Fruit fly (Drosophila melanogaster) whole organism, wandering third instar larva: ENCODE results near the gene RpL7.
A peak's percentile ranks its signal among the peaks of the same experiment; 100 is the strongest.

ENCODE experiments used
- Abd-B ChIP-seq: fragments of >200 bp; optimal IDR thresholded peaks from 2 replicates; lab custom pipeline; 2017; ENCODE audit warnings: missing biosample characterization, missing genetic modification characterization
- CG32264 ChIP-seq: fragments of 200-800 bp; sonication (Bioruptor generic); optimal IDR thresholded peaks from 2 replicates; lab custom pipeline; 2016; ENCODE audit warnings: missing biosample characterization, missing genetic modification characterization
- CG9705 ChIP-seq: fragments of 200-800 bp; sonication (Bioruptor generic); optimal IDR thresholded peaks from 2 replicates; lab custom pipeline; 2018; ENCODE audit warnings: missing biosample characterization, mild to moderate bottlenecking, missing genetic modification characterization
- CrebA ChIP-seq: fragments of 200-800 bp; sonication (Bioruptor generic); optimal IDR thresholded peaks from 2 replicates; lab custom pipeline; 2016; ENCODE audit warnings: missing biosample characterization, mild to moderate bottlenecking, missing genetic modification characterization, borderline replicate concordance
- Dfd ChIP-seq: fragments of >200 bp; optimal IDR thresholded peaks from 2 replicates; lab custom pipeline; 2017; ENCODE audit warnings: missing biosample characterization, missing genetic modification characterization
- Dif ChIP-seq: fragments of 200-275, 200-300 bp; sonication (Bioruptor generic); optimal IDR thresholded peaks from 2 replicates; lab custom pipeline; 2018; ENCODE audit warnings: missing biosample characterization, missing genetic modification characterization; ENCODE audit not compliant: partially characterized antibody
- GATAd ChIP-seq: sonication (Bioruptor generic); optimal IDR thresholded peaks from 2 replicates; lab custom pipeline; 2016; ENCODE audit warnings: missing biosample characterization, missing genetic modification characterization
- HLH106 ChIP-seq: fragments of 200-800 bp; optimal IDR thresholded peaks from 3 replicates; lab custom pipeline; 2019; ENCODE audit warnings: missing biosample characterization, mild to moderate bottlenecking, missing genetic modification characterization, moderate library complexity
- Hnf4 ChIP-seq: fragments of 200-800 bp; sonication (Bioruptor generic); optimal IDR thresholded peaks from 2 replicates; lab custom pipeline; 2016; ENCODE audit warnings: missing biosample characterization, mild to moderate bottlenecking, missing genetic modification characterization
- Hr78 ChIP-seq: fragments of >200 bp; optimal IDR thresholded peaks from 2 replicates; lab custom pipeline; 2017; ENCODE audit warnings: missing biosample characterization, missing genetic modification characterization
- Hr83 ChIP-seq: fragments of 200-300 bp; sonication (Bioruptor generic); optimal IDR thresholded peaks from 2 replicates; lab custom pipeline; 2016; ENCODE audit warnings: missing biosample characterization, mild to moderate bottlenecking, missing genetic modification characterization, moderate library complexity; ENCODE audit not compliant: poor library complexity, severe bottlenecking
- Jra ChIP-seq: sonication (Bioruptor generic); optimal IDR thresholded peaks from 2 replicates; lab custom pipeline; 2016; ENCODE audit warnings: missing biosample characterization, missing genetic modification characterization
- Mio ChIP-seq: sonication (Bioruptor generic); optimal IDR thresholded peaks from 2 replicates; lab custom pipeline; 2016; ENCODE audit warnings: missing biosample characterization, missing genetic modification characterization
- Myc ChIP-seq: fragments of >200 bp; optimal IDR thresholded peaks from 2 replicates; lab custom pipeline; 2017
- N ChIP-seq: fragments of >200 bp; optimal IDR thresholded peaks from 2 replicates; lab custom pipeline; 2018; ENCODE audit warnings: missing biosample characterization, missing external identifiers, missing genetic modification characterization
- OdsH ChIP-seq: fragments of 200-800 bp; sonication (Bioruptor generic); optimal IDR thresholded peaks from 2 replicates; lab custom pipeline; 2016; ENCODE audit warnings: missing biosample characterization, mild to moderate bottlenecking, missing genetic modification characterization
- Rel ChIP-seq, 2 experiments: fragments of 200-800 bp; sonication (Bioruptor generic) in 1 of 2; optimal IDR thresholded peaks; 2 replicates in 1 of 2; 3 replicates in 1 of 2; lab custom pipeline; 2016 to 2019; ENCODE audit warnings: mild to moderate bottlenecking in 2 of 2, missing biosample characterization in 2 of 2, missing genetic modification characterization in 2 of 2, moderate library complexity in 1 of 2
- Sp1 ChIP-seq: fragments of 200-800 bp; sonication (Bioruptor generic); optimal IDR thresholded peaks from 3 replicates; lab custom pipeline; 2019; ENCODE audit warnings: missing biosample characterization, mild to moderate bottlenecking, missing genetic modification characterization, moderate library complexity
- Vsx2 ChIP-seq: fragments of 200-300, 225-300 bp; sonication (Bioruptor generic); optimal IDR thresholded peaks from 2 replicates; lab custom pipeline; 2018; ENCODE audit warnings: missing biosample characterization, missing genetic modification characterization; ENCODE audit not compliant: partially characterized antibody
- br ChIP-seq: fragments of 200-800 bp; sonication (Bioruptor generic); optimal IDR thresholded peaks from 2 replicates; lab custom pipeline; 2016; ENCODE audit warnings: missing biosample characterization, missing genetic modification characterization
- brk ChIP-seq: fragments of 200-800 bp; sonication (Bioruptor generic); optimal IDR thresholded peaks from 2 replicates; lab custom pipeline; 2016; ENCODE audit warnings: missing biosample characterization, mild to moderate bottlenecking, missing genetic modification characterization
- dl ChIP-seq, 2 experiments: fragments of 175-275, 200-275 bp in 1 of 2; fragments of 200-275 bp in 1 of 2; sonication (Bioruptor generic); optimal IDR thresholded peaks; lab custom pipeline; 2018; ENCODE audit warnings: mild to moderate bottlenecking in 2 of 2, missing biosample characterization in 2 of 2, missing genetic modification characterization in 2 of 2, moderate library complexity in 2 of 2; ENCODE audit not compliant: partially characterized antibody in 2 of 2, insufficient read depth in 1 of 2
- dmrt93B ChIP-seq: fragments of 200-800 bp; sonication (Bioruptor generic); optimal IDR thresholded peaks from 2 replicates; lab custom pipeline; 2018; ENCODE audit warnings: missing biosample characterization, mild to moderate bottlenecking, missing genetic modification characterization
- dsf ChIP-seq: sonication (Bioruptor generic); optimal IDR thresholded peaks from 2 replicates; lab custom pipeline; 2016; ENCODE audit warnings: missing biosample characterization, missing genetic modification characterization, borderline replicate concordance
- ey ChIP-seq: fragments of 200-800 bp; sonication (Bioruptor generic); optimal IDR thresholded peaks from 2 replicates; lab custom pipeline; 2016; ENCODE audit warnings: missing biosample characterization, missing genetic modification characterization
- foxo ChIP-seq, 2 experiments: fragments of 200-800 bp; sonication (Bioruptor generic); optimal IDR thresholded peaks; 2 replicates in 1 of 2; 3 replicates in 1 of 2; lab custom pipeline; 2016 to 2017; ENCODE audit warnings: missing biosample characterization in 2 of 2, missing genetic modification characterization in 2 of 2
- fru ChIP-seq: fragments of 200-800 bp; sonication (Bioruptor generic); optimal IDR thresholded peaks from 3 replicates; lab custom pipeline; 2016; ENCODE audit warnings: missing biosample characterization, mild to moderate bottlenecking, missing genetic modification characterization
- h ChIP-seq: fragments of 200-800 bp; sonication (Bioruptor generic); optimal IDR thresholded peaks from 3 replicates; lab custom pipeline; 2016; ENCODE audit warnings: missing biosample characterization, mild to moderate bottlenecking, missing genetic modification characterization
- jim ChIP-seq: fragments of 175-275, 200-325 bp; sonication (Bioruptor generic); optimal IDR thresholded peaks from 2 replicates; lab custom pipeline; 2016; ENCODE audit warnings: missing biosample characterization, mild to moderate bottlenecking, missing genetic modification characterization
- lola ChIP-seq: fragments of >200 bp; optimal IDR thresholded peaks from 2 replicates; lab custom pipeline; 2017; ENCODE audit warnings: missing biosample characterization, missing genetic modification characterization
- pan ChIP-seq: fragments of >200 bp; optimal IDR thresholded peaks from 2 replicates; lab custom pipeline; 2017
- psq ChIP-seq: fragments of 200-800 bp; sonication (Bioruptor generic); optimal IDR thresholded peaks from 3 replicates; lab custom pipeline; 2017; ENCODE audit warnings: missing biosample characterization, mild to moderate bottlenecking, missing genetic modification characterization, moderate library complexity
- rgr ChIP-seq: fragments of 200-800 bp; sonication (Bioruptor generic); optimal IDR thresholded peaks from 3 replicates; lab custom pipeline; 2016; ENCODE audit warnings: missing biosample characterization, mild to moderate bottlenecking, missing genetic modification characterization
- sage ChIP-seq: fragments of 200-800 bp; sonication (Bioruptor generic); optimal IDR thresholded peaks from 2 replicates; lab custom pipeline; 2016; ENCODE audit warnings: missing biosample characterization, mild to moderate bottlenecking, missing genetic modification characterization
- sv ChIP-seq: fragments of 200-800 bp; sonication (Bioruptor generic); optimal IDR thresholded peaks from 3 replicates; lab custom pipeline; 2016; ENCODE audit warnings: missing biosample characterization, missing genetic modification characterization
- tai ChIP-seq: sonication (Bioruptor generic); optimal IDR thresholded peaks from 2 replicates; lab custom pipeline; 2016; ENCODE audit warnings: missing biosample characterization, missing genetic modification characterization
- usp ChIP-seq: fragments of >200 bp; optimal IDR thresholded peaks from 2 replicates; lab custom pipeline; 2017; ENCODE audit warnings: missing biosample characterization, missing genetic modification characterization
- woc ChIP-seq: sonication (Bioruptor generic); optimal IDR thresholded peaks from 2 replicates; lab custom pipeline; 2016; ENCODE audit warnings: missing biosample characterization, mild to moderate bottlenecking, missing genetic modification characterization

RpL7 gene

dm6 chr2L:10200847-10201246 lies at the start of gene RpL7, which contains the start of gene Ripalpha:
TSS of gene RpL7 (plus strand) at chr2L:10201004.
TSS of gene Ripalpha (minus strand) at chr2L:10200974.
- TF ChIP-seq dsf (GFP tag; lab: Kevin White, UChicago) (peak; percentile 88), tai (GFP tag; lab: Kevin White, UChicago) (peak; percentile 62), usp (GFP tag; lab: Kevin White, UChicago) (no peak), Hr78 (GFP tag; lab: Kevin White, UChicago) (no peak), dmrt93B (GFP tag; lab: Kevin White, UChicago) (peak; percentile 99), OdsH (peak; percentile 96), lola (GFP tag; lab: Kevin White, UChicago) (no peak), pan (no peak), HLH106 (tag; lab: Kevin White, UChicago) (peak; percentile 91), woc (GFP tag; lab: Kevin White, UChicago) (peak; percentile 71), ey (peak; percentile 89), fru (GFP tag; lab: Kevin White, UChicago) (peak; percentile 86), br (peak; percentile 98), Mio (GFP tag; lab: Kevin White, UChicago) (peak; percentile 91), foxo (GFP tag; optimal IDR thresholded peaks at IDR 0.05; lab: Kevin White, UChicago) (peak; percentile 52 to 97), Jra (GFP tag; lab: Kevin White, UChicago) (peak; percentile 89), Abd-B (GFP tag; lab: Kevin White, UChicago) (no peak), N (GFP tag; lab: Kevin White, UChicago) (no peak), h (GFP tag; lab: Kevin White, UChicago) (peak; percentile 98), GATAd (peak; percentile 80), sage (GFP tag; lab: Kevin White, UChicago) (peak; percentile 88), brk (peak; percentile 87), Sp1 (GFP tag; lab: Kevin White, UChicago) (peak; percentile 95), CG32264 (GFP tag; lab: Kevin White, UChicago) (peak; percentile 93), Dif (GFP tag; lab: Kevin White, UChicago) (peak; percentile 71), Rel (GFP tag; optimal IDR thresholded peaks at IDR 0.05; lab: Kevin White, UChicago) (peak; percentile 58), Rel (tag; optimal IDR thresholded peaks at IDR 0.05; lab: Kevin White, UChicago) (peak; percentile 81), Hnf4 (GFP tag; lab: Kevin White, UChicago) (peak; percentile 96), rgr (GFP tag; lab: Kevin White, UChicago) (peak; percentile 99), psq (GFP tag; lab: Kevin White, UChicago) (peak; percentile 85), CrebA (GFP tag; lab: Kevin White, UChicago) (no peak), CG9705 (GFP tag; lab: Kevin White, UChicago) (peak; percentile 97), dl (GFP tag; optimal IDR thresholded peaks at IDR 0.05; lab: Kevin White, UChicago; ENCODE audit: insufficient read depth in 1 of 2, partially characterized antibody in 2 of 2) (no peak), Myc (peak; percentile 77), sv (GFP tag; lab: Kevin White, UChicago) (peak; percentile 98), Dfd (GFP tag; lab: Kevin White, UChicago) (no peak), Vsx2 (GFP tag; lab: Kevin White, UChicago) (peak; percentile 89), Hr83 (GFP tag; lab: Kevin White, UChicago) (peak; percentile 100), jim (GFP tag; lab: Kevin White, UChicago) (peak; percentile 2)
- TF ChIP-seq, all 38 proteins: peak for 29

DNA sequence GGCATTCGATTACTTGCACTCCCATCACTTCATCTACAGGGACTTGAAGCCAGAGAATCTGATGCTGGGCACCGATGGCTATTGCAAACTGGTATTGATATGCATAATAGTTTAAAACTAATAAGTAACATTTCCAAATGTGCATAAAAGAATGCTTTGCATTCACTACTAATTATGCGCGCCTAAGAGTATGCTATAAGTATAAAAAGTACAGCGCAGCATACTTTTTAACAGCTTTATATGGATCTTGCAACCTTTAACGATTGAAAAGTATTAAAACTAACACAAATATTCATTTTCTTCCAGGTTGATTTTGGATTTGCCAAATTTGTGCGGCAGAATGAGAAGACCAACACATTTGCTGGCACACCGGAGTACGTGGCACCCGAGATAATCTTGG lies 46.4 kb upstream of the RpL7 start:
- TF ChIP-seq Dfd (GFP tag; lab: Kevin White, UChicago) = no peak
- TF ChIP-seq N (GFP tag; lab: Kevin White, UChicago) = no peak
- no peak for TF ChIP-seq Hr78 (GFP tag; lab: Kevin White, UChicago)
- no peak for TF ChIP-seq Myc
